Worm (Caenorhabditis elegans): ENCODE data around the gene prx-14.
A peak's percentile ranks its signal among the peaks of the same experiment; 100 is the strongest.
"Not testable (repeated sequence)": the region's sequence is repeated elsewhere in the genome, so short reads cannot be mapped to it uniquely, and the experiment has no call there.

Gene prx-14

DNA sequence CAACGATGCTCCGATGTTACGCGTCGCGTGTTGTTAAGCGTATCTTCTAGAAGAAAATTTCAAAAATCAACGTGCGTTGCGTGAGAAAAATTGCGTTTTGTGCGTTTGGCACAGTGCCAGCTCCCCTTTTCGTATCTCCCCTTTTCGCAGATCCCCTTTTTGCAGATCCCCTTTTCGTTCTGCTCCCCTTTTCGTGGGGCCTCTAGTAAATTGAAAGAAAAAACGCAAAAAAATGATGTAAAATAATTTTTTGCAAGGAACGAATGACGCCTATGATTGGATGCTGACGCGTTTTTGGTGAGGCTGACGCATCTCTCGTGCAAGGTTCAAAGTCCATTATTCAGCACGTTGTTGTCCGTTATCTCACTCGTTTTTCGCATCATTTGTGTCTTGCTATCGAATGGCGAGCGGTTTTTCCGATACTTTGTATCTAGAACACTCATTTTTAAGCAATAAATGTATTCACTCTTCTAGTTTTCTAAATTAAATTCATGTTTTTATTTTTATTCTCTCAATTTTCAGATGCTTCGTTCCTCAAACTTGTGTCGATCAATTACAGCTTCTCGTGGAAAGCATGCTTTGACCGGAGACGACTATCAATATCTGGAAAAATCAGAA is 3.7 kb upstream of the prx-14 start, which contains the start of gene cpt-2:
Gene cpt-2, plus strand, starts transcription at position 523 of the 618 bp plus-strand sequence.
- TF ChIP-seq pha-4 (tag; optimal IDR thresholded peaks at IDR 0.05): peak; percentile 25
- TF ChIP-seq elt-3 (tag; optimal IDR thresholded peaks at IDR 0.05): peak; percentile 28
- peak; percentile 64 for TF ChIP-seq lin-13 (tag; optimal IDR thresholded peaks at IDR 0.05)
- TF ChIP-seq nhr-237 (tag; optimal IDR thresholded peaks at IDR 0.05): peak; percentile 17
- peak; percentile 36 for TF ChIP-seq unc-62 (GFP tag; optimal IDR thresholded peaks at IDR 0.05)
- TF ChIP-seq lsy-2 (tag; optimal IDR thresholded peaks at IDR 0.05): peak; percentile 17
- TF ChIP-seq mep-1 (tag; optimal IDR thresholded peaks at IDR 0.05): peak; percentile 4
- TF ChIP-seq ces-1 (GFP tag; optimal IDR thresholded peaks at IDR 0.05): peak; percentile 36

DNA sequence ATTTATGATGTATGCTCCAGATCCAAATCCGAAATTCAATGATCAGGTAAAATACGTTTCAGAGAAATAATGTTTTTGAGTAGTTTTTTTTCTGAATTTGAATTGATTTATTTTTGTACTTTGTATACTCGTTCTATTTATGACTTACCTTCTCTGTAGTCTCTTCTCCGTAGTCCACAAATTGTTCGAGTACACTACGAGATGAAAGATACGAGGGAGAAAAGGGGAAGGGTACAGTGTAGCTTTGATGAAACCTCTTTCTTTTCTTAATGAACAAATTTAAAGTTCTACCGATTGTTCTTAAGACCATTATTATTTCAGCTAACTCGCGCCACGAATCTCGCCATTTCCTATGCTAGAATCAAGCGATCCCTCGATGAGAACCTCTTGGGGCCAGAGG is 2.9 kb upstream of the prx-14 start:
- no peak for TF ChIP-seq lin-32 (GFP tag; optimal IDR thresholded peaks at IDR 0.05)
- TF ChIP-seq lsy-2 (tag; optimal IDR thresholded peaks at IDR 0.05): no peak
- no peak for TF ChIP-seq bed-3 (GFP tag; optimal IDR thresholded peaks at IDR 0.05)
- TF ChIP-seq tbx-8 (GFP tag; optimal IDR thresholded peaks at IDR 0.05): no peak

DNA sequence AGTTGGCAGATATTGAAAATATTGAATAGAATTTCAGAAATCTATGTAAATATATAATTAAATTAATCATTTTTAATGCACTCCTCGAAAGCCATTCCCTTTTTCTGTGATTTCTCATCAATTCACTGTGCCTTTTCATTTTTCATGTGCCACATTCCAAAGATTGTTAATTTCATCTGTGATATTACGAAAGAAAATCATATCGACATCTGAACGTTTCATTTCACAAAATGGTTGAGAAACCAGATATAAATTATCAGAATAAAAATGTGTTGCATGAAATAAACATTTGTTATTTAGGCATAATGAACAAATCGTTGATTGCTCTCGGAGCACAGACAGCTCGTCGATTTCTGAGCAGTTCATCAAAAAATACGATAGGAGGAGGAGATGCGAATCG is 1.1 kb downstream of the prx-14 start, which contains the start of gene nuaf-3:
Gene nuaf-3, plus strand, starts transcription at position 301 of the 400 bp plus-strand sequence.
- TF ChIP-seq sem-2 (GFP tag; optimal IDR thresholded peaks at IDR 0.05): no peak

DNA sequence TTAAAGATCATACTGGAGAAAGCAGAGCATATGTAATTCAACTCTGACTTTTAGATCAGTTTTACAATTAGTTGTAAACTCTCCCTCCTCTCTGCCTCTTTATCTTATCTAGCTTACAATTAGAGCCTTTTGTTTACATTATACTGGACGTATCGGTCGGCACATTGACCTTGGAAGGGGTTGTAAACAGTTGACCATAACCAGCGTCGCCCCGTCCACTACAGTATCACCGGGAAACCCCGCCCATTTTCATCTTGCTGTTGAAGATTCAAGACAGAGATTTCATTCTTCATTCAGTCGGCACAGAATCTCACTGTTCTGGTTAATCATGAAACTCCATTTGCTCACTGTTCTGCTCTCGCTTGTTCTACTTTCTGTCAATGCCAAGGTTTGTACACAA is 3.8 kb downstream of the prx-14 start, which contains the start of gene sdz-27:
Gene sdz-27, plus strand, starts transcription at position 301 of the 400 bp plus-strand sequence.
- no peak for TF ChIP-seq snpc-4 (tag; optimal IDR thresholded peaks at IDR 0.05)
- no peak for TF ChIP-seq bed-3 (GFP tag; optimal IDR thresholded peaks at IDR 0.05)
- TF ChIP-seq tbx-8 (GFP tag; optimal IDR thresholded peaks at IDR 0.05): no peak
- no peak for TF ChIP-seq mab-5 (tag; optimal IDR thresholded peaks at IDR 0.05)
- no peak for TF ChIP-seq unc-120 (tag; optimal IDR thresholded peaks at IDR 0.05; ENCODE audit: poor library complexity, severe bottlenecking)
- no peak for TF ChIP-seq sem-2 (GFP tag; optimal IDR thresholded peaks at IDR 0.05)
- no peak for TF ChIP-seq lin-32 (GFP tag; optimal IDR thresholded peaks at IDR 0.05)
- no peak for TF ChIP-seq drap-1 (GFP tag; optimal IDR thresholded peaks at IDR 0.05)
- no peak for TF ChIP-seq elt-3 (tag; optimal IDR thresholded peaks at IDR 0.05)
- no peak for TF ChIP-seq mep-1 (tag; optimal IDR thresholded peaks at IDR 0.05)
- TF ChIP-seq lin-13 (tag; optimal IDR thresholded peaks at IDR 0.05): no peak
- no peak for TF ChIP-seq elt-1 (tag; optimal IDR thresholded peaks at IDR 0.05; ENCODE audit: borderline replicate concordance, insufficient read depth)
- no peak for TF ChIP-seq ceh-83 (GFP tag; optimal IDR thresholded peaks at IDR 0.05)
- no peak for TF ChIP-seq flh-1 (GFP tag; optimal IDR thresholded peaks at IDR 0.05)
- no peak for TF ChIP-seq unc-62 (GFP tag; optimal IDR thresholded peaks at IDR 0.05)
- no peak for TF ChIP-seq lsy-2 (tag; optimal IDR thresholded peaks at IDR 0.05)

DNA sequence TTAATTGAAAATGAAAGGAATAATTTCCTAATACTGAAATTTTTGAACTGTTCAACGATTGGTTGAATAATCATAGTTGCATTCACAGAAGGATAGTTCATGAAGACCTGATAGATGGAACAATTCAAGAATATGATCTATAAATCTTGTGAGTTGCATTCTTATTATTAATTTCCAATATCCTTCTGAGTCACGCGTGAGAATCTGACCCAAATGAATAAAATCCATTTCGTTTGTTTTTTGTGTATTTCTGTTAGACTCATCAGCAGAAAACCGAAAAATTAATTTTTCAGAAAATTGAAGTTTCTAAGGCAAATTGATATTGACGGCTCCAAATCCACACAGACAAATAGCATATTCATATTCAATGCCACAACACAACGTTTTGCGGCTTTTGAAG is 6.5 kb downstream of the prx-14 start, which contains the start of gene fbxb-79:
Gene fbxb-79, minus strand, starts transcription at position 101 of the 400 bp plus-strand sequence.
- TF ChIP-seq blmp-1 (tag; optimal IDR thresholded peaks at IDR 0.05) (no peak), M03D4.4 (tag; optimal IDR thresholded peaks at IDR 0.05) (no peak)

DNA sequence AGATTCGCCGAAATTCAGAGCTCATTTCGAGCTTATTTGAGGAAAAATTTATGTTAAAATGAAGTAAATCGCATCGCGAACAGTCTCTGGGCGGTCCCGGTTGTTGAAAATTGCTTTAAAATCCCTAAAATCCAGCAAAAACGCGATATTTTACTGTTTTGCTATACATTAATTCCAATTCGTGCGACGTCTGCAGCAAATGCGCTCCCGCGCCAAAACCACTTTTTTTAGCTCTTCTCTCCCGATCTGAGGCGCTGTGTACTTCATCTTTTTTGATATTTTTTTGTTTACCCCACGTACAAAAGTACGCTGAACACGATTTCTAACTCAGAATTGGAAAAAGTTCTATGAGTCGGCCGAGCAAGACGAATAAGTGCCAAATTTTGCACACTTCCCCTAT is 16.1 kb downstream of the prx-14 start, which contains the start of gene R07H5.16:
Gene R07H5.16, plus strand, starts transcription at position 348 of the 400 bp plus-strand sequence.
- not testable (repeated sequence) for TF ChIP-seq cnd-1 (tag; optimal IDR thresholded peaks at IDR 0.05); unc-120 (tag; optimal IDR thresholded peaks at IDR 0.05; ENCODE audit: poor library complexity, severe bottlenecking); ceh-39 (tag; optimal IDR thresholded peaks at IDR 0.05)

DNA sequence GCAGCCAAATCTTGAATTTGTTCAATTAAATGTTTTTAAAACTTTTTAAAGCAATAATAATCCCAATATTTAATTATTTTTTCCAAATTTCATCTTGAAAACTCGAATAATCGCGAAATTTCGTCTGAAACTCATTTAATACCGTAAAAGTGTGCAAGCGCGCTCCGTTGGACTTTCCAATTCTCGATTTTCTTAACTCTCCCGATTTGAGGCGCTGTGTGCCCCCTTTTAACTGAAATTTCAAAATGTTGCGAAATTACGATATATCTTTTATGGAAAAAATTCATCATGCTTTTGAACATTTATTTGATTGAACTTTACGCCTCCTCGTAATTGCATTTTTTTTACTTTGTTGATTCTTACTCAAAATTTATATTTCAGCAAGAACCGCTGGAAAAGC is 19.5 kb downstream of the prx-14 start, which contains the start of gene R07H5.11:
Gene R07H5.11, plus strand, starts transcription at position 380 of the 400 bp plus-strand sequence.
- TF ChIP-seq unc-62, sem-2, ceh-83 (GFP tag; optimal IDR thresholded peaks at IDR 0.05): not testable (repeated sequence)

DNA sequence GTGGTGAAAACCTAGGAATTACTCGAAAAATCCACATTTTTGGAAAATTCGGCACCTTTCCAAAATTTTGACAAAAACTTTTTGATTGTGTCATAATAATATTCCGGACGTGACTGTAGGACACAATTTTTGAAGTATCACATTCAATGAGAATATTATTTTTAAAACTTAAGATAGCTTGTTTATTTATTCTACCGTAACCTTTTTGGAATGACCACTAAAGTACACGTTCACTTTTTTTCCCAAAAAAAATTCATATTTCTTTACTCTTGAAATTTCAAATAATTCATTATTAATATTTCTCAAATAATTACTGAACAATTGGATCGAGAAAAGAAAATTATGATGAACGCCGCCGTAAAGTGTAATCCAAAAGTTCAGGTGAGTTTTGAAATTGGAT is 24.3 kb downstream of the prx-14 start, which contains the start of gene R07H5.9:
Gene R07H5.9, plus strand, starts transcription at position 301 of the 400 bp plus-strand sequence.
- TF ChIP-seq unc-39 (tag; optimal IDR thresholded peaks at IDR 0.05) (no peak), hlh-1 (tag; optimal IDR thresholded peaks at IDR 0.05) (no peak), mls-2 (tag; optimal IDR thresholded peaks at IDR 0.05) (no peak), ham-2 (GFP tag; optimal IDR thresholded peaks at IDR 0.05) (no peak), sem-2 (GFP tag; optimal IDR thresholded peaks at IDR 0.05) (no peak), nhr-12 (tag; optimal IDR thresholded peaks at IDR 0.05) (no peak), ceh-83 (GFP tag; optimal IDR thresholded peaks at IDR 0.05) (no peak), nhr-237 (tag; optimal IDR thresholded peaks at IDR 0.05) (no peak), nhr-28 (tag; optimal IDR thresholded peaks at IDR 0.05) (no peak), ceh-43 (GFP tag; optimal IDR thresholded peaks at IDR 0.05) (no peak), snpc-4 (tag; optimal IDR thresholded peaks at IDR 0.05) (no peak), nhr-2 (tag; optimal IDR thresholded peaks at IDR 0.05) (no peak), drap-1 (GFP tag; optimal IDR thresholded peaks at IDR 0.05) (no peak), flh-1 (GFP tag; optimal IDR thresholded peaks at IDR 0.05) (no peak), unc-62 (GFP tag; optimal IDR thresholded peaks at IDR 0.05) (no peak), lsy-2 (tag; optimal IDR thresholded peaks at IDR 0.05) (no peak), zip-8 (tag; optimal IDR thresholded peaks at IDR 0.05) (no peak), ces-1 (GFP tag; optimal IDR thresholded peaks at IDR 0.05) (no peak)
